Worm (Caenorhabditis elegans) whole organism, young adult: Measurements from ENCODE around the gene mfsd-11.

Experiments
- B0261.1 ChIP-seq: sonication (generic microtip); optimal IDR thresholded peaks from 2 replicates; lab custom pipeline; 2016; ENCODE audit warnings: mild to moderate bottlenecking, missing genetic modification characterization, moderate library complexity, missing compliant biosample characterization
- B0336.3 ChIP-seq: fragments of 200-800 bp; sonication (Bioruptor generic); IDR thresholded peaks from 2 replicates; pipeline ENCODE4 v1.3.6; 2022; ENCODE audit warnings: missing genetic modification characterization, missing compliant biosample characterization
- C17E4.6 ChIP-seq: fragments of 200-800 bp; sonication (Bioruptor generic); IDR thresholded peaks from 2 replicates; pipeline ENCODE4 v1.3.6; 2022; ENCODE audit warnings: missing genetic modification reagents, missing genetic modification characterization, missing compliant biosample characterization
- D2030.7 ChIP-seq: fragments of 200-800 bp; sonication (Bioruptor generic); IDR thresholded peaks from 2 replicates; pipeline ENCODE4 v1.3.6; 2022; ENCODE audit warnings: missing genetic modification reagents, missing genetic modification characterization, missing compliant biosample characterization
- F52B5.7 ChIP-seq: sonication (generic microtip); optimal IDR thresholded peaks from 2 replicates; lab custom pipeline; 2016; ENCODE audit warnings: mild to moderate bottlenecking, missing genetic modification characterization, missing compliant biosample characterization
- K11D2.4 ChIP-seq: fragments of 200-800 bp; sonication (Bioruptor generic); IDR thresholded peaks from 2 replicates; pipeline ENCODE4 v1.3.6; 2022; ENCODE audit warnings: missing genetic modification reagents, missing genetic modification characterization, missing compliant biosample characterization
- T26A5.8 ChIP-seq: sonication (generic microtip); optimal IDR thresholded peaks from 2 replicates; lab custom pipeline; 2016; ENCODE audit warnings: missing genetic modification characterization, missing compliant biosample characterization
- Y56A3A.18 ChIP-seq: fragments of 200-800 bp; sonication (Bioruptor generic); IDR thresholded peaks from 2 replicates; pipeline ENCODE4 v1.3.6; 2022; ENCODE audit warnings: missing genetic modification reagents, missing genetic modification characterization, missing compliant biosample characterization
- ZK185.1 ChIP-seq: sonication (generic microtip); optimal IDR thresholded peaks from 2 replicates; lab custom pipeline; 2016; ENCODE audit warnings: mild to moderate bottlenecking, missing genetic modification characterization, missing compliant biosample characterization; ENCODE audit not compliant: poor library complexity, severe bottlenecking
- atf-7 ChIP-seq: sonication (generic microtip); optimal IDR thresholded peaks from 2 replicates; lab custom pipeline; 2017; ENCODE audit warnings: mild to moderate bottlenecking, missing genetic modification characterization, missing compliant biosample characterization
- bed-1 ChIP-seq: fragments of 200-800 bp; sonication (Bioruptor generic); IDR thresholded peaks from 2 replicates; pipeline ENCODE4 v1.3.6; 2022; ENCODE audit warnings: missing genetic modification reagents, missing genetic modification characterization, missing compliant biosample characterization
- cebp-1 ChIP-seq, 2 experiments: fragments of 200-800 bp in 1 of 2; sonication (Bioruptor generic) in 1 of 2; sonication (generic microtip) in 1 of 2; IDR thresholded peaks in 1 of 2; optimal IDR thresholded peaks in 1 of 2; 2 replicates each; pipeline versions ENCODE4 v1.3.6 to Lab custom; 2017 to 2022; ENCODE audit warnings: missing compliant biosample characterization in 2 of 2, missing genetic modification characterization in 2 of 2, mild to moderate bottlenecking in 1 of 2, missing genetic modification reagents in 1 of 2, moderate library complexity in 1 of 2
- cebp-2 ChIP-seq: fragments of 200-800 bp; sonication (Bioruptor generic); IDR thresholded peaks from 2 replicates; pipeline ENCODE4 v1.3.6; 2022; ENCODE audit warnings: missing genetic modification characterization, missing compliant biosample characterization
- ceh-27 ChIP-seq: fragments of 200-800 bp; sonication (Bioruptor generic); optimal IDR thresholded peaks from 2 replicates; lab custom pipeline; 2018; ENCODE audit warnings: mild to moderate bottlenecking, missing genetic modification characterization, moderate library complexity, missing compliant biosample characterization
- ceh-58 ChIP-seq: fragments of 200-800 bp; sonication (Bioruptor generic); IDR thresholded peaks from 2 replicates; pipeline ENCODE4 v1.3.6; 2022; ENCODE audit warnings: missing genetic modification characterization, missing compliant biosample characterization
- ceh-79 ChIP-seq: sonication (generic microtip); optimal IDR thresholded peaks from 2 replicates; lab custom pipeline; 2017; ENCODE audit warnings: mild to moderate bottlenecking, missing genetic modification characterization, missing compliant biosample characterization
- efl-1 ChIP-seq: fragments of 150-350 bp; optimal IDR thresholded peaks from 2 replicates; lab custom pipeline; 2014; ENCODE audit warnings: missing biosample characterization, missing genetic modification reagents, missing genetic modification characterization
- egl-44 ChIP-seq: fragments of 200-800 bp; sonication (Bioruptor generic); IDR thresholded peaks from 2 replicates; pipeline ENCODE4 v1.3.6; 2022; ENCODE audit warnings: missing genetic modification reagents, missing genetic modification characterization, missing compliant biosample characterization
- egrh-3 ChIP-seq: fragments of 200-800 bp; sonication (Bioruptor generic); IDR thresholded peaks from 2 replicates; pipeline ENCODE4 v1.3.6; 2022; ENCODE audit warnings: missing genetic modification reagents, missing genetic modification characterization, missing compliant biosample characterization
- fkh-3 ChIP-seq: sonication (generic microtip); optimal IDR thresholded peaks from 2 replicates; lab custom pipeline; 2016; ENCODE audit warnings: mild to moderate bottlenecking, missing genetic modification characterization, missing compliant biosample characterization
- hmg-20 ChIP-seq: fragments of 200-800 bp; sonication (Bioruptor generic); IDR thresholded peaks from 2 replicates; pipeline ENCODE4 v1.3.6; 2022; ENCODE audit warnings: missing genetic modification reagents, missing genetic modification characterization, missing compliant biosample characterization
- lin-35 ChIP-seq, 3 experiments: fragments of 150-350 bp in 2 of 3; sonication (generic microtip) in 1 of 3; optimal IDR thresholded peaks; 2 replicates each; lab custom pipeline; 2014 to 2018; ENCODE audit warnings: missing biosample characterization in 3 of 3, missing genetic modification characterization in 3 of 3, missing genetic modification reagents in 3 of 3
- lin-40 ChIP-seq: sonication (generic microtip); optimal IDR thresholded peaks from 2 replicates; lab custom pipeline; 2016; ENCODE audit warnings: missing genetic modification characterization, mild to moderate bottlenecking, missing compliant biosample characterization, missing genotype, missing genetic modification reagents
- mel-28 ChIP-seq: sonication (generic microtip); optimal IDR thresholded peaks from 2 replicates; lab custom pipeline; 2016; ENCODE audit warnings: borderline replicate concordance, mild to moderate bottlenecking, missing genetic modification characterization, missing compliant biosample characterization
- mes-4 ChIP-seq: sonication (generic microtip); optimal IDR thresholded peaks from 2 replicates; lab custom pipeline; 2016; ENCODE audit warnings: missing genotype, missing genetic modification characterization, missing compliant biosample characterization
- nfya-1 ChIP-seq: sonication (generic microtip); optimal IDR thresholded peaks from 2 replicates; lab custom pipeline; 2017; ENCODE audit warnings: antibody characterized with exemption, missing compliant biosample characterization, missing genetic modification characterization, borderline replicate concordance; ENCODE audit not compliant: insufficient read depth
- nfyb-1 ChIP-seq: fragments of 200-800 bp; sonication (Bioruptor generic); IDR thresholded peaks from 2 replicates; pipeline ENCODE4 v1.3.6; 2022; ENCODE audit warnings: missing genetic modification reagents, missing genetic modification characterization, missing compliant biosample characterization
- nhr-120 ChIP-seq: fragments of 200-800 bp; sonication (Bioruptor generic); IDR thresholded peaks from 2 replicates; pipeline ENCODE4 v1.3.6; 2022; ENCODE audit warnings: missing genetic modification characterization, missing compliant biosample characterization
- nhr-80 ChIP-seq: sonication (generic microtip); optimal IDR thresholded peaks from 2 replicates; lab custom pipeline; 2016; ENCODE audit warnings: missing genetic modification characterization, missing compliant biosample characterization
- nhr-90 ChIP-seq: sonication (generic microtip); optimal IDR thresholded peaks from 2 replicates; lab custom pipeline; 2016; ENCODE audit warnings: missing genotype, mild to moderate bottlenecking, missing genetic modification characterization, missing compliant biosample characterization
- pha-4 ChIP-seq: fragments of 150-350 bp; sonication (generic microtip); optimal IDR thresholded peaks from 2 replicates; lab custom pipeline; 2014; ENCODE audit warnings: missing biosample characterization, missing genetic modification reagents, missing genetic modification characterization
- sdz-38 ChIP-seq: sonication (generic microtip); optimal IDR thresholded peaks from 2 replicates; lab custom pipeline; 2016; ENCODE audit warnings: missing genotype, missing genetic modification characterization, missing compliant biosample characterization
- snpc-1.1 ChIP-seq: sonication (generic microtip); optimal IDR thresholded peaks from 2 replicates; lab custom pipeline; 2017; ENCODE audit warnings: missing genetic modification characterization, mild to moderate bottlenecking, missing compliant biosample characterization, antibody characterized with exemption, moderate library complexity, missing genotype, missing genetic modification reagents; ENCODE audit not compliant: insufficient read depth
- tbx-9 ChIP-seq: sonication (generic microtip); optimal IDR thresholded peaks from 2 replicates; lab custom pipeline; 2016; ENCODE audit warnings: borderline replicate concordance, missing genetic modification characterization, inconsistent platforms, missing compliant biosample characterization
- zfh-2 ChIP-seq: fragments of 200-800 bp; sonication (Bioruptor generic); conservative IDR thresholded peaks from 2 replicates; pipeline ENCODE4 v1.3.6; 2022; ENCODE audit warnings: missing genetic modification reagents, missing genetic modification characterization, missing compliant biosample characterization
- ztf-22 ChIP-seq: fragments of 200-800 bp; sonication (Bioruptor generic); optimal IDR thresholded peaks from 2 replicates; lab custom pipeline; 2018; ENCODE audit warnings: mild to moderate bottlenecking, missing genetic modification characterization, moderate library complexity, missing compliant biosample characterization

The mfsd-11 gene

DNA sequence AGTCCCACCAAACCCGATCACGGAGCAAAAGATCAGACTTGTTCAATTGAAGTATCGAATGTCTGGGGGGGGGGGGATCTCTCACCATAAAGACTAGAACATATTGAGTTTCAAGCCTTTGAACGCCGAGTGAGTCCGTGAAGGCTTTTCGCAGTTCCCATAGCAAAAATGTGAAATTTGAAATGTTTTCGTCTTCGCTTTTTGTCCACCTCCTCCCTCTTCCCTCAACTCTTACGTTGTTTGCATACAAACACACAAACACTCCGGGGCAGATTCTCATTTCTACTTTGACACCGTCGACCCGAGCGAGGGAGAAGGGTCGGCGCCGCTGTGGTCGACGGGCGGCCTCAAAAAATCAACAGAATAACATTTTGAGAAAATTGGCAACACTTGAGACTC, 25.2 kb upstream of the mfsd-11 start:
- no peak for TF ChIP-seq ceh-27 (GFP tag; lab: Kevin White, UChicago)
- TF ChIP-seq D2030.7 (GFP tag; lab: Robert Waterston, UW), result no peak
- no peak for TF ChIP-seq F52B5.7
- no peak for TF ChIP-seq efl-1 (GFP tag; lab: Kevin White, UChicago)
- TF ChIP-seq pha-4, result no peak
- TF ChIP-seq fkh-3, result no peak
- TF ChIP-seq cebp-2 (GFP tag; lab: Robert Waterston, UW), result no peak
- TF ChIP-seq hmg-20 (GFP tag; lab: Robert Waterston, UW), result no peak
- no peak for TF ChIP-seq atf-7 (tag; lab: Kevin White, UChicago)
- TF ChIP-seq B0261.1 (tag; lab: Kevin White, UChicago), result no peak
- no peak for TF ChIP-seq T26A5.8 (tag; lab: Kevin White, UChicago)
- TF ChIP-seq zfh-2 (GFP tag; lab: Robert Waterston, UW), result no peak; the same call in 1 of the 2 replicates
- no peak for TF ChIP-seq B0336.3 (GFP tag; lab: Robert Waterston, UW)
- no peak for TF ChIP-seq K11D2.4 (GFP tag; lab: Robert Waterston, UW)
- TF ChIP-seq bed-1 (GFP tag; lab: Robert Waterston, UW), result no peak
- TF ChIP-seq ceh-58 (GFP tag; lab: Robert Waterston, UW), result no peak
- no peak for TF ChIP-seq egl-44 (GFP tag; lab: Robert Waterston, UW)
- TF ChIP-seq Y56A3A.18 (GFP tag; lab: Robert Waterston, UW), result no peak
- no peak for TF ChIP-seq mel-28 (tag; lab: Kevin White, UChicago)
- no peak for TF ChIP-seq egrh-3 (GFP tag; lab: Robert Waterston, UW)

DNA sequence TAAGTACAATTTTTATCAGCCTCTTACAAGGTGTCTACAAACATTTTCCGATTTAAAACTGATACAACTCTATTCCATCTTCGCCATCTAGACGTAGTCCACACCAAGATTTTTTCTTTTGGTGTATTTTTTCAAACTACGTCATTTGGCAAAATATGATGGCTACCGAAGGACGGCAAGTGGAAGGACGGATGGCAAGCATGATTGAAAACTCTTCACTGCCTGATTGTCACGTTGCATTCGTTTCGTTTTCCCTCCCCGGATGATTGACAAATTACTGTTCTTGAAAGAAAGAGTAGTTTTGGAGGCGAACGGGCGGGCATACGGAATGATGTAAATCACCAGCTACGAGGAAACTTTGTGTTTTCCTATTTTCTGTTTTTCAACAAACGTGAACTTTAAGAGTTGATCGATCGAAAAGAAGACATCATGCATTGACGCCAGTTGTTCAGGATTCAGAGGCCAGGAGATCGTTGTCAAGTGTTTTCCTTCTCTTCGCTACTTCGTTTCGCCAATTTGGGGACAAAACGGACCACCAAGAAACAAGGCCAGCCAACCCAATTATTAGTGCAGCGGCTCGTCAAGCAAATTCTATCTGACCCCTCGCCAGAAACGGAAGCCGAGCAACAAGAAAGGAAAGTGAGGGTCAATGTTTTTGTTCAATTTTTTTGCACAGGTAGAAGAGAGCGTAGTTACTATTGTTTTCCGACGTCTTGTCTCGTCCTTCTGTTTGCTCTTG, 24.6 kb upstream of the mfsd-11 start:
- no peak for TF ChIP-seq nfyb-1 (GFP tag; lab: Robert Waterston, UW)
- no peak for TF ChIP-seq lin-35 (GFP tag; optimal IDR thresholded peaks at IDR 0.05; lab: Kevin White, UChicago)
- no peak for TF ChIP-seq nhr-90 (tag; lab: Kevin White, UChicago)
- TF ChIP-seq nhr-120 (GFP tag; lab: Robert Waterston, UW), result no peak
- no peak for TF ChIP-seq nfya-1 (tag; lab: Kevin White, UChicago)
- peak; percentile 28 for TF ChIP-seq nhr-80
- TF ChIP-seq sdz-38 (tag; lab: Kevin White, UChicago), result no peak
- TF ChIP-seq zfh-2 (GFP tag; lab: Robert Waterston, UW), result no peak

DNA sequence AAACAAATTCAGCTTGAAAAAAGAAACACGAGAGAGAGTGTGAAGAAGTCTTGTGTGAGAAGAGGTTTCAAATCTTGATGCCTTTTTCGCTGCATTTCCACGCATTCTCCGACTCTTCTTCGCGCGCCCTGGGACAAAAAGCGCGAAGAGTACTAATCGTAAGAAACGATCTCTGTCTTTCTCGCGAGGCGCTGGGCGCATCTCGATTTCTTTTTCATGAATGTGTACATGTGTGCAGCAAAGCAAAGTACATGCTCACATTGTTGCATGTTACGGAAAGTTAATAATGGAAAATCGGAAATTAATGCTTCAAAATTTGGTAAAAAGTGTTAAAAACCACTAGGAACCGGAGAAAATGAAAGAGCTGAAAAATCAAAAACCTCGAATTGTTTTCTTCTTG, 23.6 kb upstream of the mfsd-11 start:
- peak; percentile 6 for TF ChIP-seq lin-40 (tag; lab: Kevin White, UChicago)
- no peak for TF ChIP-seq cebp-2 (GFP tag; lab: Robert Waterston, UW)

DNA sequence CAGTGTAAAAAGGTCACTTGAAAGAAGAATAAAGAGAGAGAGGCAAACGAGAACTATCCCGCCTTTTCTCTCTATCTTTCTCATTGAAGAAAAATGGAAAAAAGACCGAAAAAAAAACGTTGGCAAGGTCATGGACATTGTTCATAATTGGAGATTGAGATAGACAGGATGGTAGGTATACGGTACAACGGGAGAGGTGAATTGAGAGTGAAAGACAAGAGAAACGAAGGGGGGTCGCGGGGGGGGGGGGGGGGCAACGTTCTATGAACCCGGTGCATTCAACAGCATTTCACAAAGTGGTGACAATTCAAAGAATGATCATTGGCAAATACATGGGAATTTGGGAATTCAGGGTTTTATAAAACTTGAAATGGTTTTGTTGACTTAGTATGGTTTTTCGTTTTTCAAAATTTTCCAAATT, 23.0 kb upstream of the mfsd-11 start:
- TF ChIP-seq ceh-27 (GFP tag; lab: Kevin White, UChicago), result peak; percentile 32
- TF ChIP-seq bed-1 (GFP tag; lab: Robert Waterston, UW), result no peak
- TF ChIP-seq D2030.7 (GFP tag; lab: Robert Waterston, UW), result no peak
- peak; percentile 58; the same call in 1 of the 2 replicates for TF ChIP-seq egrh-3 (GFP tag; lab: Robert Waterston, UW)
- peak; percentile 62 for TF ChIP-seq zfh-2 (GFP tag; lab: Robert Waterston, UW)
- no peak for TF ChIP-seq cebp-1 (GFP tag; IDR thresholded peaks at IDR 0.05; lab: Robert Waterston, UW)
- peak; percentile 12 for TF ChIP-seq cebp-1 (tag; optimal IDR thresholded peaks at IDR 0.05; lab: Kevin White, UChicago)
- no peak for TF ChIP-seq ceh-79

DNA sequence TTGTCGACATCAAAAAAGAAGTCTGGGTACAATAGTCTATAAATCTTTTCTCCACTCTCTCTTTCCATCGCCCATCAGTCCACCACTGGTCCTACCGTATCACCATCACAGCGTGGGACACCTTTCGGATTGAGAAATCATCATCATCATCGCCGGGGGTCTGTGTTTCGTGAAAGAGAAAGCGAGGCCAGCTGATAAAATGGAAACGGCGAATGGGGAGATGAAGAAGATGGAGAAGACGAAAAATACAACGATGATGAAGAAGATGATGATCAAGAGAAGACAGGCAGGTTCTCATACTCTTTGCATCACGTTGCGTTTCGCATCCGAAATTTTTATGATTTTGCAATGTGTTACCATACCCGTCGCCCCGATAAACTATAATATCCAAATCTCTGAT, 22.5 kb upstream of the mfsd-11 start:
- TF ChIP-seq nhr-90 (tag; lab: Kevin White, UChicago), result no peak
- no peak for TF ChIP-seq nfya-1 (tag; lab: Kevin White, UChicago)
- peak; percentile 6 for TF ChIP-seq ZK185.1 (tag; lab: Kevin White, UChicago)
- no peak for TF ChIP-seq tbx-9 (tag; lab: Kevin White, UChicago)
- TF ChIP-seq mes-4, result no peak
- TF ChIP-seq snpc-1.1, result no peak
- TF ChIP-seq C17E4.6, result no peak
- no peak for TF ChIP-seq pha-4
- peak; percentile 20 for TF ChIP-seq lin-40 (tag; lab: Kevin White, UChicago)
- no peak for TF ChIP-seq ztf-22 (GFP tag; lab: Kevin White, UChicago)
